Fruit fly (Drosophila melanogaster) whole organism, embryonic: ENCODE data around the gene Best4.

Experiments
- CG12104 ChIP-seq: fragments of 200-800 bp; sonication (Bioruptor generic); optimal IDR thresholded peaks from 3 replicates; lab custom pipeline; 2016; ENCODE audit warnings: missing biosample characterization, missing genetic modification characterization
- CG13287 ChIP-seq: fragments of 200-800 bp; sonication (Bioruptor generic); IDR thresholded peaks from 2 replicates; pipeline ENCODE4 v1.3.6; 2022; ENCODE audit warnings: missing biosample characterization, missing genetic modification characterization; ENCODE audit not compliant: partially characterized antibody
- CG14710 ChIP-seq: fragments of 200-800 bp; sonication (Bioruptor generic); optimal IDR thresholded peaks from 3 replicates; lab custom pipeline; 2019; ENCODE audit warnings: missing biosample characterization, mild to moderate bottlenecking, missing genetic modification characterization, moderate library complexity
- CG17912 ChIP-seq: fragments of 200-800 bp; sonication (Bioruptor generic); optimal IDR thresholded peaks from 2 replicates; lab custom pipeline; 2018; ENCODE audit warnings: missing biosample characterization, mild to moderate bottlenecking, missing genetic modification characterization
- CG1792 ChIP-seq: fragments of 200-800 bp; sonication (Bioruptor generic); optimal IDR thresholded peaks from 2 replicates; lab custom pipeline; 2016; ENCODE audit warnings: missing biosample characterization, missing genetic modification characterization
- CG18262 ChIP-seq: fragments of 200-800 bp; optimal IDR thresholded peaks from 3 replicates; lab custom pipeline; 2019; ENCODE audit warnings: missing biosample characterization, mild to moderate bottlenecking, missing genetic modification characterization, moderate library complexity
- CG2116 ChIP-seq: fragments of 200-800 bp; sonication (Bioruptor generic); optimal IDR thresholded peaks from 3 replicates; lab custom pipeline; 2018; ENCODE audit warnings: missing biosample characterization, mild to moderate bottlenecking, missing genetic modification characterization
- CG31388 ChIP-seq: fragments of 200-800 bp; sonication (Bioruptor generic); optimal IDR thresholded peaks from 2 replicates; lab custom pipeline; 2016; ENCODE audit warnings: missing biosample characterization, missing genetic modification characterization
- CG32772 ChIP-seq: fragments of 200-800 bp; sonication (Bioruptor generic); IDR thresholded peaks from 2 replicates; pipeline ENCODE4 v1.3.6; 2022; ENCODE audit warnings: missing biosample characterization, missing genetic modification characterization
- CG6765 ChIP-seq: fragments of 200-800 bp; sonication (Bioruptor generic); optimal IDR thresholded peaks from 3 replicates; lab custom pipeline; 2017; ENCODE audit warnings: missing biosample characterization, mild to moderate bottlenecking, missing genetic modification characterization
- CG6854 ChIP-seq: fragments of 200-800 bp; sonication (Bioruptor generic); optimal IDR thresholded peaks from 3 replicates; lab custom pipeline; 2017; ENCODE audit warnings: missing biosample characterization, mild to moderate bottlenecking, missing genetic modification characterization
- CG7357 ChIP-seq: fragments of 200-800 bp; sonication (Bioruptor generic); IDR thresholded peaks from 3 replicates; pipeline ENCODE4 v1.3.6; 2022; ENCODE audit warnings: missing biosample characterization, missing genetic modification characterization
- CG7987 ChIP-seq: fragments of 200-800 bp; sonication (Bioruptor generic); optimal IDR thresholded peaks from 2 replicates; lab custom pipeline; 2018; ENCODE audit warnings: missing biosample characterization, mild to moderate bottlenecking, missing genetic modification characterization, moderate library complexity
- CG8944 ChIP-seq: fragments of 200-800 bp; sonication (Bioruptor generic); optimal IDR thresholded peaks from 3 replicates; lab custom pipeline; 2016; ENCODE audit warnings: missing biosample characterization, missing genetic modification characterization
- Chrac-16 ChIP-seq: fragments of 200-800 bp; sonication (Bioruptor generic); optimal IDR thresholded peaks from 3 replicates; lab custom pipeline; 2016; ENCODE audit warnings: missing biosample characterization, missing genetic modification characterization
- Dbx ChIP-seq: fragments of 200-800 bp; sonication (Bioruptor generic); IDR thresholded peaks from 3 replicates; pipeline ENCODE4 v1.3.6; 2022; ENCODE audit warnings: missing biosample characterization, missing genetic modification characterization
- Doc2 ChIP-seq: fragments of 200-800 bp; sonication (Bioruptor generic); IDR thresholded peaks from 2 replicates; pipeline ENCODE4 v1.3.6; 2022; ENCODE audit warnings: missing biosample characterization, missing genetic modification characterization
- Fer1 ChIP-seq: fragments of 200-800 bp; sonication (Bioruptor generic); optimal IDR thresholded peaks from 2 replicates; lab custom pipeline; 2017; ENCODE audit warnings: missing biosample characterization, mild to moderate bottlenecking, missing genetic modification characterization
- Hand ChIP-seq: fragments of 200-800 bp; sonication (Bioruptor generic); optimal IDR thresholded peaks from 2 replicates; lab custom pipeline; 2017; ENCODE audit warnings: mild to moderate bottlenecking, missing biosample characterization, missing genetic modification reagents, missing genetic modification characterization
- Hr51 ChIP-seq, 2 experiments: fragments of 200-800 bp; sonication (Bioruptor generic); optimal IDR thresholded peaks; 2 replicates in 1 of 2; 3 replicates in 1 of 2; lab custom pipeline; 2016 to 2018; ENCODE audit warnings: missing biosample characterization in 2 of 2, missing genetic modification characterization in 2 of 2, mild to moderate bottlenecking in 1 of 2, moderate library complexity in 1 of 2
- Mrtf ChIP-seq: fragments of 200-800 bp; sonication (Bioruptor generic); IDR thresholded peaks from 3 replicates; pipeline ENCODE4 v1.3.6; 2022; ENCODE audit warnings: missing biosample characterization, missing genetic modification characterization
- Nf-YA ChIP-seq: fragments of 200-800 bp; sonication (Bioruptor generic); IDR thresholded peaks from 2 replicates; pipeline ENCODE4 v1.3.6; 2022; ENCODE audit warnings: missing biosample characterization, missing genetic modification characterization
- Nf-YC ChIP-seq: fragments of 200-800 bp; optimal IDR thresholded peaks from 3 replicates; lab custom pipeline; 2019; ENCODE audit warnings: missing biosample characterization, mild to moderate bottlenecking, missing genetic modification characterization, moderate library complexity
- Oaz ChIP-seq: fragments of 200-800 bp; sonication (Bioruptor generic); IDR thresholded peaks from 2 replicates; pipeline ENCODE4 v1.3.6; 2022; ENCODE audit warnings: missing biosample characterization, missing genetic modification characterization
- Rx ChIP-seq: fragments of 200-800 bp; sonication (Bioruptor generic); IDR thresholded peaks from 2 replicates; pipeline ENCODE4 v1.3.6; 2022; ENCODE audit warnings: missing biosample characterization, missing genetic modification characterization
- Ssrp ChIP-seq: fragments of 200-800 bp; sonication (Bioruptor generic); optimal IDR thresholded peaks from 2 replicates; lab custom pipeline; 2018; ENCODE audit warnings: missing biosample characterization, mild to moderate bottlenecking, missing genetic modification characterization, moderate library complexity
- Vsx1 ChIP-seq: fragments of 200-800 bp; sonication (Bioruptor generic); optimal IDR thresholded peaks from 2 replicates; lab custom pipeline; 2017; ENCODE audit warnings: missing biosample characterization, mild to moderate bottlenecking, missing genetic modification characterization, missing genetic modification reagents
- YL-1 ChIP-seq: fragments of 200-800 bp; sonication (Bioruptor generic); optimal IDR thresholded peaks from 3 replicates; lab custom pipeline; 2017; ENCODE audit warnings: missing biosample characterization, mild to moderate bottlenecking, missing genetic modification characterization
- cad ChIP-seq: fragments of >200 bp; optimal IDR thresholded peaks from 2 replicates; lab custom pipeline; 2017; ENCODE audit warnings: missing biosample characterization, missing genetic modification characterization
- cato ChIP-seq: fragments of 200-800 bp; sonication (Bioruptor generic); optimal IDR thresholded peaks from 2 replicates; lab custom pipeline; 2016; ENCODE audit warnings: missing biosample characterization, missing genetic modification characterization, borderline replicate concordance
- chif ChIP-seq, 2 experiments: fragments of 200-800 bp; sonication (Bioruptor generic); optimal IDR thresholded peaks; 3 replicates each; lab custom pipeline; 2016; ENCODE audit warnings: missing biosample characterization in 2 of 2, missing genetic modification characterization in 2 of 2
- ci ChIP-seq: fragments of 200-800 bp; sonication (Bioruptor generic); IDR thresholded peaks from 3 replicates; pipeline ENCODE4 v1.3.6; 2022; ENCODE audit warnings: missing biosample characterization, missing genetic modification characterization
- disco-r ChIP-seq: fragments of 200-800 bp; sonication (Bioruptor generic); optimal IDR thresholded peaks from 2 replicates; lab custom pipeline; 2016; ENCODE audit warnings: missing biosample characterization, missing genetic modification characterization
- exex ChIP-seq: fragments of 200-800 bp; sonication (Bioruptor generic); optimal IDR thresholded peaks from 4 replicates; lab custom pipeline; 2018; ENCODE audit warnings: missing biosample characterization, mild to moderate bottlenecking, missing genetic modification characterization, moderate library complexity
- fd102C ChIP-seq: fragments of 200-800 bp; sonication (Bioruptor generic); optimal IDR thresholded peaks from 2 replicates; lab custom pipeline; 2018; ENCODE audit warnings: missing biosample characterization, mild to moderate bottlenecking, missing genetic modification characterization, moderate library complexity
- gro ChIP-seq: fragments of 200-800 bp; sonication (Bioruptor generic); optimal IDR thresholded peaks from 2 replicates; lab custom pipeline; 2016; ENCODE audit warnings: missing biosample characterization, missing genetic modification characterization
- gsb ChIP-seq: fragments of 200-800 bp; sonication (Bioruptor generic); IDR thresholded peaks from 2 replicates; pipeline ENCODE4 v1.3.6; 2022; ENCODE audit warnings: missing biosample characterization, missing genetic modification characterization
- inv ChIP-seq: fragments of 200-800 bp; sonication (Bioruptor generic); IDR thresholded peaks from 2 replicates; pipeline ENCODE4 v1.3.6; 2022; ENCODE audit warnings: missing biosample characterization, missing genetic modification characterization; ENCODE audit not compliant: partially characterized antibody
- klu ChIP-seq: fragments of 200-800 bp; sonication (Bioruptor generic); IDR thresholded peaks from 2 replicates; pipeline ENCODE4 v1.3.6; 2022; ENCODE audit warnings: missing biosample characterization, missing genetic modification characterization
- kni ChIP-seq: fragments of 200-800 bp; sonication (Bioruptor generic); optimal IDR thresholded peaks from 3 replicates; lab custom pipeline; 2017; ENCODE audit warnings: mild to moderate bottlenecking, missing biosample characterization, missing genetic modification reagents, missing genetic modification characterization
- nau ChIP-seq: fragments of 200-800 bp; sonication (Bioruptor generic); optimal IDR thresholded peaks from 3 replicates; lab custom pipeline; 2017; ENCODE audit warnings: missing biosample characterization, mild to moderate bottlenecking, missing genetic modification characterization, missing genetic modification reagents
- pan ChIP-seq, 4 experiments: fragments of >200 bp in 3 of 4; fragments of 200-800 bp in 1 of 4; sonication (Bioruptor generic) in 1 of 4; optimal IDR thresholded peaks in 3 of 4; IDR thresholded peaks in 1 of 4; 2 replicates each; pipeline versions ENCODE4 v1.3.6 to Lab custom; 2017 to 2022; ENCODE audit warnings: missing biosample characterization in 2 of 4, missing genetic modification characterization in 2 of 4, mixed read lengths in 1 of 4
- sc ChIP-seq, 3 experiments: fragments of >200 bp in 2 of 3; fragments of 200-800 bp in 1 of 3; sonication (Bioruptor generic) in 1 of 3; optimal IDR thresholded peaks; 2 replicates in 2 of 3; 3 replicates in 1 of 3; lab custom pipeline; 2017; ENCODE audit warnings: mild to moderate bottlenecking in 1 of 3, missing biosample characterization in 1 of 3, missing genetic modification characterization in 1 of 3, missing genetic modification reagents in 1 of 3
- sob ChIP-seq: fragments of 200-800 bp; sonication (Bioruptor generic); IDR thresholded peaks from 2 replicates; pipeline ENCODE4 v1.3.6; 2022; ENCODE audit warnings: missing biosample characterization, missing genetic modification characterization
- tll ChIP-seq, 2 experiments: fragments of 200-800 bp in 1 of 2; fragments of >200 bp in 1 of 2; sonication (Bioruptor generic) in 1 of 2; optimal IDR thresholded peaks; 2 replicates each; lab custom pipeline; 2017 to 2019; ENCODE audit warnings: missing biosample characterization in 2 of 2, missing genetic modification characterization in 2 of 2, mild to moderate bottlenecking in 1 of 2, moderate library complexity in 1 of 2
- tx ChIP-seq: fragments of 200-800 bp; sonication (Bioruptor generic); optimal IDR thresholded peaks from 2 replicates; lab custom pipeline; 2016; ENCODE audit warnings: missing biosample characterization, missing genetic modification characterization
- unpg ChIP-seq: fragments of 200-800 bp; sonication (Bioruptor generic); optimal IDR thresholded peaks from 3 replicates; lab custom pipeline; 2018; ENCODE audit warnings: missing biosample characterization, mild to moderate bottlenecking, missing genetic modification characterization, moderate library complexity
- wek ChIP-seq: fragments of 200-800 bp; sonication (Bioruptor generic); optimal IDR thresholded peaks from 3 replicates; lab custom pipeline; 2018; ENCODE audit warnings: missing biosample characterization, mild to moderate bottlenecking, missing genetic modification characterization, moderate library complexity

Gene Best4

dm6 chr3L:15347695-15348465 is 49.1 kb downstream of the Best4 start (continued):
- TF ChIP-seq Hr51 (GFP tag; optimal IDR thresholded peaks at IDR 0.05; lab: Kevin White, UChicago) (peak; percentile 22 to 69), CG12104 (GFP tag; lab: Kevin White, UChicago) (peak; percentile 57), gro (GFP tag; lab: Kevin White, UChicago) (no peak), CG6854 (peak; percentile 26), CG13287 (no peak), Rx (no peak), YL-1 (GFP tag; lab: Kevin White, UChicago) (peak; percentile 19), pan (optimal IDR thresholded peaks at IDR 0.05; lab: Kevin White, UChicago) (no peak), pan (GFP tag; optimal IDR thresholded peaks at IDR 0.05 in 1 of 2, IDR thresholded peaks at IDR 0.05 in 1 of 2) (peak in 1 of 2 experiments; percentile 13), Hand (GFP tag; lab: Kevin White, UChicago) (peak; percentile 62), chif (GFP tag; optimal IDR thresholded peaks at IDR 0.05; lab: Kevin White, UChicago) (no peak), Chrac-16 (peak; percentile 49), fd102C (GFP tag; lab: Kevin White, UChicago) (peak; percentile 37), gsb (no peak), Nf-YA (GFP tag; lab: Robert Waterston, UW) (no peak), sc (optimal IDR thresholded peaks at IDR 0.05; lab: Kevin White, UChicago) (no peak), sc (GFP tag; optimal IDR thresholded peaks at IDR 0.05; lab: Kevin White, UChicago) (peak; percentile 74), nau (GFP tag; lab: Kevin White, UChicago) (no peak), CG18262 (peak; percentile 94), CG2116 (peak; percentile 43), unpg (GFP tag; lab: Kevin White, UChicago) (peak; percentile 54), Fer1 (GFP tag; lab: Kevin White, UChicago) (peak; percentile 76), wek (GFP tag; lab: Kevin White, UChicago) (no peak), inv (GFP tag; lab: Robert Waterston, UW) (no peak), klu (GFP tag; lab: Robert Waterston, UW) (no peak), CG6765 (GFP tag; lab: Kevin White, UChicago) (peak; percentile 48), Dbx (GFP tag; lab: Robert Waterston, UW) (no peak), Mrtf (GFP tag; lab: Robert Waterston, UW) (no peak), Oaz (GFP tag; lab: Robert Waterston, UW) (no peak), ci (GFP tag; lab: Robert Waterston, UW) (no peak), Nf-YC (tag; lab: Kevin White, UChicago) (peak; percentile 44), CG7987 (no peak), tx (GFP tag; lab: Kevin White, UChicago) (no peak), CG32772 (GFP tag; lab: Robert Waterston, UW) (0 out of 2 replicates have a peak, but pooled peaks have one; percentile 29), Vsx1 (GFP tag; lab: Kevin White, UChicago) (peak; percentile 12), kni (GFP tag; lab: Kevin White, UChicago) (no peak), CG31388 (no peak), exex (no peak), CG7357 (GFP tag; lab: Robert Waterston, UW) (peak; percentile 11; the same call in 1 of the 3 replicates), cad (GFP tag; lab: Kevin White, UChicago) (no peak), Doc2 (GFP tag; lab: Robert Waterston, UW) (no peak), sob (GFP tag; lab: Robert Waterston, UW) (no peak), CG1792 (GFP tag; lab: Kevin White, UChicago) (no peak), cato (GFP tag; lab: Kevin White, UChicago) (peak; percentile 10), disco-r (no peak), CG14710 (peak; percentile 89), Ssrp (tag; lab: Kevin White, UChicago) (peak; percentile 73), CG17912 (GFP tag; lab: Kevin White, UChicago) (no peak), tll (GFP tag; optimal IDR thresholded peaks at IDR 0.05; lab: Kevin White, UChicago) (no peak), CG8944 (no peak)
